Worm (Caenorhabditis elegans) whole organism, young adult: Measurements from ENCODE around the gene Y7A5A.7.

ENCODE experiments used
- B0261.1 ChIP-seq: sonication (generic microtip); optimal IDR thresholded peaks from 2 replicates; lab custom pipeline; 2016; ENCODE audit warnings: mild to moderate bottlenecking, missing genetic modification characterization, moderate library complexity, missing compliant biosample characterization
- B0336.3 ChIP-seq: fragments of 200-800 bp; sonication (Bioruptor generic); IDR thresholded peaks from 2 replicates; pipeline ENCODE4 v1.3.6; 2022; ENCODE audit warnings: missing genetic modification characterization, missing compliant biosample characterization
- D2030.7 ChIP-seq: fragments of 200-800 bp; sonication (Bioruptor generic); IDR thresholded peaks from 2 replicates; pipeline ENCODE4 v1.3.6; 2022; ENCODE audit warnings: missing genetic modification reagents, missing genetic modification characterization, missing compliant biosample characterization
- F23B12.7 ChIP-seq: sonication (generic microtip); optimal IDR thresholded peaks from 2 replicates; lab custom pipeline; 2017; ENCODE audit warnings: missing genetic modification characterization, mild to moderate bottlenecking, missing compliant biosample characterization, antibody characterized with exemption, moderate library complexity; ENCODE audit not compliant: insufficient read depth
- F33H1.4 ChIP-seq: fragments of 200-800 bp; sonication (Bioruptor generic); IDR thresholded peaks from 2 replicates; pipeline ENCODE4 v1.3.6; 2022; ENCODE audit warnings: missing genetic modification reagents, missing genetic modification characterization, missing compliant biosample characterization
- F57C9.4 ChIP-seq: sonication (generic microtip); optimal IDR thresholded peaks from 2 replicates; lab custom pipeline; 2017; ENCODE audit warnings: mild to moderate bottlenecking, missing genetic modification characterization, missing compliant biosample characterization
- T07F8.4 ChIP-seq: sonication (generic microtip); optimal IDR thresholded peaks from 2 replicates; lab custom pipeline; 2016; ENCODE audit warnings: mild to moderate bottlenecking, missing genetic modification characterization, moderate library complexity, missing compliant biosample characterization
- Y79H2A.3 ChIP-seq: fragments of 200-800 bp; sonication (Bioruptor generic); conservative IDR thresholded peaks from 2 replicates; pipeline ENCODE4 v1.3.6; 2022; ENCODE audit warnings: missing genetic modification reagents, missing genetic modification characterization, missing compliant biosample characterization
- ZK185.1 ChIP-seq: sonication (generic microtip); optimal IDR thresholded peaks from 2 replicates; lab custom pipeline; 2016; ENCODE audit warnings: mild to moderate bottlenecking, missing genetic modification characterization, missing compliant biosample characterization; ENCODE audit not compliant: poor library complexity, severe bottlenecking
- aptf-2 ChIP-seq: fragments of 200-800 bp; sonication (Bioruptor generic); conservative IDR thresholded peaks from 2 replicates; pipeline ENCODE4 v1.3.6; 2022; ENCODE audit warnings: missing genetic modification reagents, missing genetic modification characterization, missing compliant biosample characterization
- atf-7 ChIP-seq: sonication (generic microtip); optimal IDR thresholded peaks from 2 replicates; lab custom pipeline; 2017; ENCODE audit warnings: mild to moderate bottlenecking, missing genetic modification characterization, missing compliant biosample characterization
- attf-5 ChIP-seq: fragments of 200-800 bp; sonication (Bioruptor generic); optimal IDR thresholded peaks from 2 replicates; lab custom pipeline; 2018; ENCODE audit warnings: mild to moderate bottlenecking, missing genetic modification characterization, missing compliant biosample characterization
- ccch-3 ChIP-seq: fragments of 200-800 bp; sonication (Bioruptor generic); optimal IDR thresholded peaks from 2 replicates; lab custom pipeline; 2018; ENCODE audit warnings: mild to moderate bottlenecking, missing genetic modification characterization, missing compliant biosample characterization
- cebp-1 ChIP-seq, 2 experiments: fragments of 200-800 bp in 1 of 2; sonication (Bioruptor generic) in 1 of 2; sonication (generic microtip) in 1 of 2; IDR thresholded peaks in 1 of 2; optimal IDR thresholded peaks in 1 of 2; 2 replicates each; pipeline versions ENCODE4 v1.3.6 to Lab custom; 2017 to 2022; ENCODE audit warnings: missing compliant biosample characterization in 2 of 2, missing genetic modification characterization in 2 of 2, mild to moderate bottlenecking in 1 of 2, missing genetic modification reagents in 1 of 2, moderate library complexity in 1 of 2
- ceh-27 ChIP-seq: fragments of 200-800 bp; sonication (Bioruptor generic); optimal IDR thresholded peaks from 2 replicates; lab custom pipeline; 2018; ENCODE audit warnings: mild to moderate bottlenecking, missing genetic modification characterization, moderate library complexity, missing compliant biosample characterization
- ceh-40 ChIP-seq: fragments of 200-800 bp; sonication (Bioruptor generic); IDR thresholded peaks from 2 replicates; pipeline ENCODE4 v1.3.6; 2022; ENCODE audit warnings: missing genetic modification characterization, missing compliant biosample characterization
- chd-7 ChIP-seq: sonication (generic microtip); optimal IDR thresholded peaks from 2 replicates; lab custom pipeline; 2016; ENCODE audit warnings: mild to moderate bottlenecking, missing genetic modification characterization, moderate library complexity, missing compliant biosample characterization
- dox-1 ChIP-seq: fragments of 200-800 bp; sonication (Bioruptor generic); IDR thresholded peaks from 2 replicates; pipeline ENCODE4 v1.3.6; 2022; ENCODE audit warnings: missing genetic modification reagents, missing genetic modification characterization, missing compliant biosample characterization
- ets-4 ChIP-seq: fragments of 200-800 bp; sonication (Bioruptor generic); optimal IDR thresholded peaks from 2 replicates; lab custom pipeline; 2018; ENCODE audit warnings: mild to moderate bottlenecking, missing genetic modification characterization, missing compliant biosample characterization
- gei-17 ChIP-seq: fragments of 200-800 bp; sonication (Bioruptor generic); optimal IDR thresholded peaks from 2 replicates; lab custom pipeline; 2018; ENCODE audit warnings: mild to moderate bottlenecking, missing genetic modification characterization, missing compliant biosample characterization
- hmg-1.2 ChIP-seq: fragments of 200-800 bp; sonication (Bioruptor generic); IDR thresholded peaks from 2 replicates; pipeline ENCODE4 v1.3.6; 2022; ENCODE audit warnings: missing genetic modification reagents, missing genetic modification characterization, missing compliant biosample characterization
- lag-1 ChIP-seq: fragments of 200-800 bp; sonication (Bioruptor generic); IDR thresholded peaks from 2 replicates; pipeline ENCODE4 v1.3.6; 2022; ENCODE audit warnings: missing genetic modification reagents, missing genetic modification characterization, missing compliant biosample characterization
- let-526 ChIP-seq: fragments of 200-800 bp; sonication (Bioruptor generic); IDR thresholded peaks from 2 replicates; pipeline ENCODE4 v1.3.6; 2022; ENCODE audit warnings: missing genetic modification reagents, missing genetic modification characterization, missing compliant biosample characterization
- madf-10 ChIP-seq: sonication (generic microtip); optimal IDR thresholded peaks from 2 replicates; lab custom pipeline; 2016; ENCODE audit warnings: mild to moderate bottlenecking, missing genetic modification characterization, missing compliant biosample characterization
- madf-6 ChIP-seq: fragments of 200-800 bp; sonication (Bioruptor generic); IDR thresholded peaks from 2 replicates; pipeline ENCODE4 v1.3.6; 2022; ENCODE audit warnings: missing genetic modification reagents, missing genetic modification characterization, missing compliant biosample characterization
- mel-28 ChIP-seq: sonication (generic microtip); optimal IDR thresholded peaks from 2 replicates; lab custom pipeline; 2016; ENCODE audit warnings: borderline replicate concordance, mild to moderate bottlenecking, missing genetic modification characterization, missing compliant biosample characterization
- nfyb-1 ChIP-seq: fragments of 200-800 bp; sonication (Bioruptor generic); IDR thresholded peaks from 2 replicates; pipeline ENCODE4 v1.3.6; 2022; ENCODE audit warnings: missing genetic modification reagents, missing genetic modification characterization, missing compliant biosample characterization
- nhr-179 ChIP-seq: sonication (generic microtip); optimal IDR thresholded peaks from 2 replicates; lab custom pipeline; 2016; ENCODE audit warnings: mild to moderate bottlenecking, missing genetic modification characterization, missing compliant biosample characterization
- nhr-80 ChIP-seq: sonication (generic microtip); optimal IDR thresholded peaks from 2 replicates; lab custom pipeline; 2016; ENCODE audit warnings: missing genetic modification characterization, missing compliant biosample characterization
- nhr-90 ChIP-seq: sonication (generic microtip); optimal IDR thresholded peaks from 2 replicates; lab custom pipeline; 2016; ENCODE audit warnings: missing genotype, mild to moderate bottlenecking, missing genetic modification characterization, missing compliant biosample characterization
- pha-4 ChIP-seq: fragments of 150-350 bp; sonication (generic microtip); optimal IDR thresholded peaks from 2 replicates; lab custom pipeline; 2014; ENCODE audit warnings: missing biosample characterization, missing genetic modification reagents, missing genetic modification characterization
- rcor-1 ChIP-seq: fragments of 200-800 bp; sonication (Bioruptor generic); IDR thresholded peaks from 2 replicates; pipeline ENCODE4 v1.3.6; 2022; ENCODE audit warnings: missing genetic modification reagents, missing genetic modification characterization, missing compliant biosample characterization
- sdz-38 ChIP-seq: sonication (generic microtip); optimal IDR thresholded peaks from 2 replicates; lab custom pipeline; 2016; ENCODE audit warnings: missing genotype, missing genetic modification characterization, missing compliant biosample characterization
- snpc-1.1 ChIP-seq: sonication (generic microtip); optimal IDR thresholded peaks from 2 replicates; lab custom pipeline; 2017; ENCODE audit warnings: missing genetic modification characterization, mild to moderate bottlenecking, missing compliant biosample characterization, antibody characterized with exemption, moderate library complexity, missing genotype, missing genetic modification reagents; ENCODE audit not compliant: insufficient read depth
- snpc-4 ChIP-seq, 5 experiments: fragments of 150-350 bp in 1 of 5; sonication (generic microtip) in 4 of 5; optimal IDR thresholded peaks; 2 replicates each; lab custom pipeline; 2014 to 2018; ENCODE audit warnings: missing genetic modification characterization in 5 of 5, missing biosample characterization in 3 of 5, antibody characterized with exemption in 2 of 5, mild to moderate bottlenecking in 2 of 5, missing compliant biosample characterization in 2 of 5, missing genotype in 2 of 5, moderate library complexity in 2 of 5, missing genetic modification reagents in 1 of 5
- tbp1 ChIP-seq: fragments of 200-800 bp; sonication (Bioruptor generic); optimal IDR thresholded peaks from 2 replicates; lab custom pipeline; 2018; ENCODE audit warnings: mild to moderate bottlenecking, missing genetic modification characterization, missing compliant biosample characterization
- tlf-1 ChIP-seq: fragments of 200-800 bp; sonication (Bioruptor generic); optimal IDR thresholded peaks from 2 replicates; lab custom pipeline; 2018; ENCODE audit warnings: mild to moderate bottlenecking, missing genetic modification characterization, missing compliant biosample characterization
- zfh-2 ChIP-seq: fragments of 200-800 bp; sonication (Bioruptor generic); conservative IDR thresholded peaks from 2 replicates; pipeline ENCODE4 v1.3.6; 2022; ENCODE audit warnings: missing genetic modification reagents, missing genetic modification characterization, missing compliant biosample characterization
- zim-3 ChIP-seq: sonication (generic microtip); optimal IDR thresholded peaks from 2 replicates; lab custom pipeline; 2017; ENCODE audit warnings: mild to moderate bottlenecking, missing genetic modification characterization, moderate library complexity, missing compliant biosample characterization
- ztf-18 ChIP-seq: sonication (generic microtip); optimal IDR thresholded peaks from 2 replicates; lab custom pipeline; 2016; ENCODE audit warnings: missing genotype, mild to moderate bottlenecking, missing genetic modification characterization, missing compliant biosample characterization
- ztf-28 ChIP-seq: fragments of 200-800 bp; sonication (Bioruptor generic); IDR thresholded peaks from 2 replicates; pipeline ENCODE4 v1.3.6; 2022; ENCODE audit warnings: missing genetic modification reagents, missing genetic modification characterization, missing compliant biosample characterization
- ztf-3 ChIP-seq: fragments of 200-800 bp; sonication (Bioruptor generic); optimal IDR thresholded peaks from 2 replicates; lab custom pipeline; 2018; ENCODE audit warnings: mild to moderate bottlenecking, missing genetic modification characterization, missing compliant biosample characterization

Gene Y7A5A.7

DNA sequence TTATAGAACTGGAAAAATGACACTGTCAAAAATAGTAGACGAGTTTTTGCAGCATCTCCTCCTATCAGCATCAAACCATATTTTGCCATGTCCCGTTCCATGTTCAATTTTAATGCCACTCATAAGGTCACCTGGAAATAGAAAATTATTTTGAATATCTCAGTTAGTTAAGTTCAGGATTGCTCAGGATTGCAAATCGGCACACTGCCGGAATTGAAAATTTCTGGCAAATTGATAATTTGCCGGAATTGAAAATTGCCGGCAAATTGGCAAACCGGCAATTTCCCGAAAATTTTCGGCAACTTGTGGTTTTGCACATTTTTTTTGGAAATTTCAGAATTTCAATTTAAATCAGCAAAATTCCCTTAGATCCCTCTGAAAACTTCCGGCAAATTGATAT lies 17.2 kb downstream of the Y7A5A.7 start, which contains the start of gene Y7A5A.5:
Gene Y7A5A.5, minus strand, starts transcription at position 101 of the 400 bp plus-strand sequence.
- TF ChIP-seq ZK185.1 (tag; lab: Kevin White, UChicago), result no peak

ce11 chrX:15784570-15784969 lies 19.4 kb downstream of the Y7A5A.7 start, which contains the start of gene Y7A5A.3:
Y7A5A.3 (minus strand) TSS chrX:15784670.
- TF ChIP-seq pha-4 (tag; lab: Kevin White, UChicago) (no peak), F33H1.4 (GFP tag; lab: Robert Waterston, UW) (no peak), T07F8.4 (tag; lab: Kevin White, UChicago) (no peak), ceh-40 (no peak), let-526 (GFP tag; lab: Robert Waterston, UW) (no peak), D2030.7 (GFP tag; lab: Robert Waterston, UW) (no peak), Y79H2A.3 (no peak), attf-5 (no peak), ztf-28 (GFP tag; lab: Robert Waterston, UW) (no peak)
- TF ChIP-seq, all 124 proteins: peak for 0

DNA sequence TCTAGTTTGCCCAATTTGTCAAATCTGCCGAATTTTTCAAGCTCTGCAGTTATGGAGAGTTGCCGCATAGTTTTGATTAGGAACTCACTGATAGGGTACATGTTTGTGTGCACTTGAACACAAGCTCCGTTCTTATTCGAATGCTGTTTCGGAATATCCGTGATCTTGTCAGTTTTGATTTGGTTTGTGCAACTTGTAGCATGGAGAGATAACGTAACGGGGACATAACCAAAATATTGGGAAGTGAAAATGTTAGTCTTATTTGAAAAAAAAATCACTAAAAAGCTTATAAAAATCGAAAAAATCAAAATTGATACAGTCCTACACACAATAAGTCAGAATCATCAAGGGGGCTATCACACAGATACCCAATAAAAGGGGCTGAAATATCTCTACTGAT lies 21.9 kb downstream of the Y7A5A.7 start, which contains the start of gene Y7A5A.24:
Gene Y7A5A.24, minus strand, starts transcription at position 101 of the 400 bp plus-strand sequence.
- TF ChIP-seq ccch-3 (no peak), ztf-18 (tag; lab: Kevin White, UChicago) (no peak), mel-28 (no peak), chd-7 (tag; lab: Kevin White, UChicago) (no peak), B0261.1 (tag; lab: Kevin White, UChicago) (no peak), aptf-2 (no peak)

DNA sequence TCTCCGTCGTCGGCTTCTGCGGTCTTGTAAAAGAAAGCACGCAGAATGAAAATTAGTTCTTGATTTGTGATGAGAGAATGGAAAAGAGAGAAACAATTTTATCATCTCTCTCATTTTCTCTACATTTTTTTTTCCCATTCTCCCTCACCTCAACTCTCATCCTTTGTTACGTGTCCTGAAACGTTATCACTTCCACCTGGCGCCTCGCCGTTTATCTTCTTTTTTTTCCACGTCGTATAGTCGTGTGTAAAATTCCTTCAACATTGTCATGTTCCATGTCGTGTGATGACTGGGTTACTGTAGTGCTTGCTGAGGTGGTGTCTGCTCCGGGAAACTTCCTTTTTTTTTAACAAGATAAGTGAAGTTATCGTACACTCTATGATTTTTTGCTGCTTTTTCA lies 24.5 kb downstream of the Y7A5A.7 start:
- no peak for TF ChIP-seq snpc-1.1 (tag; lab: Kevin White, UChicago)
- peak; percentile 66 for TF ChIP-seq F23B12.7 (tag; lab: Kevin White, UChicago)
- no peak for TF ChIP-seq sdz-38 (tag; lab: Kevin White, UChicago)
- TF ChIP-seq nfyb-1, result peak; percentile 48; the same call in 1 of the 2 replicates
- no peak for TF ChIP-seq madf-6 (GFP tag; lab: Robert Waterston, UW)
- TF ChIP-seq hmg-1.2 (GFP tag; lab: Robert Waterston, UW), result no peak
- TF ChIP-seq ZK185.1 (tag; lab: Kevin White, UChicago), result no peak
- TF ChIP-seq nhr-179 (tag; lab: Kevin White, UChicago), result no peak
- no peak for TF ChIP-seq zfh-2 (GFP tag; lab: Robert Waterston, UW)
- no peak for TF ChIP-seq ceh-27 (GFP tag; lab: Kevin White, UChicago)
- no peak for TF ChIP-seq nhr-90 (tag; lab: Kevin White, UChicago)
- peak; percentile 50; the same call in 1 of the 2 replicates for TF ChIP-seq dox-1 (GFP tag; lab: Robert Waterston, UW)
- TF ChIP-seq F57C9.4 (tag; lab: Kevin White, UChicago), result no peak
- no peak for TF ChIP-seq tlf-1
- no peak for TF ChIP-seq ets-4 (GFP tag; lab: Kevin White, UChicago)
- no peak for TF ChIP-seq gei-17
- TF ChIP-seq B0336.3 (GFP tag; lab: Robert Waterston, UW), result 0 out of 2 replicates have a peak, but pooled peaks have one; percentile 18
- TF ChIP-seq ztf-3 (GFP tag; lab: Kevin White, UChicago), result no peak
- peak; percentile 19 for TF ChIP-seq madf-10
- TF ChIP-seq attf-5, result peak; percentile 20
- TF ChIP-seq atf-7 (tag; lab: Kevin White, UChicago), result no peak
- no peak for TF ChIP-seq rcor-1 (GFP tag; lab: Robert Waterston, UW)
- peak; percentile 4 for TF ChIP-seq tbp1 (GFP tag; lab: Kevin White, UChicago)
- TF ChIP-seq cebp-1 (GFP tag; IDR thresholded peaks at IDR 0.05; lab: Robert Waterston, UW), result no peak
- TF ChIP-seq cebp-1 (tag; optimal IDR thresholded peaks at IDR 0.05; lab: Kevin White, UChicago), result peak; percentile 37
- TF ChIP-seq chd-7 (tag; lab: Kevin White, UChicago), result peak; percentile 27
- TF ChIP-seq lag-1, result no peak
- no peak for TF ChIP-seq zim-3 (tag; lab: Kevin White, UChicago)
- TF ChIP-seq snpc-4 (GFP tag; optimal IDR thresholded peaks at IDR 0.05; lab: Kevin White, UChicago), result no peak
- TF ChIP-seq snpc-4 (tag; optimal IDR thresholded peaks at IDR 0.05; lab: Kevin White, UChicago), result peak in 1 of 4 experiments; percentile 18
- peak; percentile 98 for TF ChIP-seq nhr-80 (tag; lab: Kevin White, UChicago)
